Fruit fly (Drosophila melanogaster) whole organism, embryonic: ENCODE measurements around the gene COX7AL.

Experiments
- B-H2 ChIP-seq: fragments of 200-800 bp; sonication (Bioruptor generic); optimal IDR thresholded peaks from 2 replicates; lab custom pipeline; 2018; ENCODE audit warnings: missing biosample characterization, mild to moderate bottlenecking, missing genetic modification characterization
- CG11560 ChIP-seq: fragments of 200-800 bp; sonication (Bioruptor generic); IDR thresholded peaks from 3 replicates; pipeline ENCODE4 v1.3.6; 2022; ENCODE audit warnings: missing biosample characterization, missing genetic modification characterization
- CG12155 ChIP-seq: fragments of 200-800 bp; sonication (Bioruptor generic); optimal IDR thresholded peaks from 3 replicates; lab custom pipeline; 2016; ENCODE audit warnings: missing biosample characterization, missing genetic modification characterization
- CG1233 ChIP-seq: fragments of 200-800 bp; sonication (Bioruptor generic); optimal IDR thresholded peaks from 4 replicates; lab custom pipeline; 2018; ENCODE audit warnings: missing biosample characterization, mild to moderate bottlenecking, missing genetic modification characterization
- CG13287 ChIP-seq: fragments of 200-800 bp; sonication (Bioruptor generic); IDR thresholded peaks from 2 replicates; pipeline ENCODE4 v1.3.6; 2022; ENCODE audit warnings: missing biosample characterization, missing genetic modification characterization; ENCODE audit not compliant: partially characterized antibody
- CG14014 ChIP-seq: fragments of 200-800 bp; sonication (Bioruptor generic); IDR thresholded peaks from 2 replicates; pipeline ENCODE4 v1.3.6; 2022; ENCODE audit warnings: missing biosample characterization, missing genetic modification characterization
- CG16813 ChIP-seq: fragments of 200-800 bp; sonication (Bioruptor generic); IDR thresholded peaks from 3 replicates; pipeline ENCODE4 v1.3.6; 2022; ENCODE audit warnings: missing biosample characterization, missing genetic modification characterization; ENCODE audit not compliant: partially characterized antibody
- CG17912 ChIP-seq: fragments of 200-800 bp; sonication (Bioruptor generic); optimal IDR thresholded peaks from 2 replicates; lab custom pipeline; 2018; ENCODE audit warnings: missing biosample characterization, mild to moderate bottlenecking, missing genetic modification characterization
- CG30020 ChIP-seq: fragments of 200-800 bp; optimal IDR thresholded peaks from 2 replicates; lab custom pipeline; 2019; ENCODE audit warnings: missing biosample characterization, mild to moderate bottlenecking, missing genetic modification characterization, moderate library complexity
- CG30403 ChIP-seq: fragments of 200-800 bp; sonication (Bioruptor generic); optimal IDR thresholded peaks from 3 replicates; lab custom pipeline; 2016; ENCODE audit warnings: missing biosample characterization, missing genetic modification characterization
- CG31441 ChIP-seq: fragments of 200-800 bp; sonication (Bioruptor generic); IDR thresholded peaks from 2 replicates; pipeline ENCODE4 v1.3.6; 2022; ENCODE audit warnings: missing biosample characterization, missing genetic modification characterization
- CG3995 ChIP-seq: fragments of 200-800 bp; sonication (Bioruptor generic); optimal IDR thresholded peaks from 3 replicates; lab custom pipeline; 2016; ENCODE audit warnings: missing biosample characterization, missing genetic modification characterization
- CG43689 ChIP-seq: fragments of 200-800 bp; sonication (Bioruptor generic); IDR thresholded peaks from 2 replicates; pipeline ENCODE4 v1.3.6; 2022; ENCODE audit warnings: missing biosample characterization, missing genetic modification characterization
- CG6791 ChIP-seq: fragments of 200-800 bp; sonication (Bioruptor generic); IDR thresholded peaks from 3 replicates; pipeline ENCODE4 v1.3.6; 2022; ENCODE audit warnings: missing biosample characterization, missing genetic modification characterization; ENCODE audit not compliant: partially characterized antibody
- CG7786 ChIP-seq: fragments of 200-800 bp; sonication (Bioruptor generic); optimal IDR thresholded peaks from 2 replicates; lab custom pipeline; 2016; ENCODE audit warnings: missing biosample characterization, missing genetic modification characterization
- Dek ChIP-seq: fragments of 200-800 bp; sonication (Bioruptor generic); optimal IDR thresholded peaks from 3 replicates; lab custom pipeline; 2019; ENCODE audit warnings: missing biosample characterization, mild to moderate bottlenecking, missing genetic modification characterization, moderate library complexity
- Gsc ChIP-seq: fragments of 200-800 bp; sonication (Bioruptor generic); IDR thresholded peaks from 2 replicates; pipeline ENCODE4 v1.3.6; 2022; ENCODE audit warnings: missing biosample characterization, missing genetic modification characterization
- HmgD ChIP-seq: fragments of 200-800 bp; sonication (Bioruptor generic); optimal IDR thresholded peaks from 3 replicates; lab custom pipeline; 2016; ENCODE audit warnings: missing biosample characterization, missing genetic modification characterization
- MBD-R2 ChIP-seq: fragments of 200-800 bp; sonication (Bioruptor generic); IDR thresholded peaks from 2 replicates; pipeline ENCODE4 v1.3.6; 2022; ENCODE audit warnings: missing biosample characterization, missing genetic modification characterization
- Mrtf ChIP-seq: fragments of 200-800 bp; sonication (Bioruptor generic); IDR thresholded peaks from 3 replicates; pipeline ENCODE4 v1.3.6; 2022; ENCODE audit warnings: missing biosample characterization, missing genetic modification characterization
- NC2β ChIP-seq: fragments of 200-800 bp; sonication (Bioruptor generic); optimal IDR thresholded peaks from 2 replicates; lab custom pipeline; 2016; ENCODE audit warnings: missing biosample characterization, missing genetic modification characterization
- Spps ChIP-seq: fragments of 200-800 bp; sonication (Bioruptor generic); optimal IDR thresholded peaks from 2 replicates; lab custom pipeline; 2018; ENCODE audit warnings: missing biosample characterization, mild to moderate bottlenecking, missing genetic modification characterization
- Sry-β ChIP-seq: fragments of 200-800 bp; sonication (Bioruptor generic); optimal IDR thresholded peaks from 2 replicates; lab custom pipeline; 2018; ENCODE audit warnings: missing biosample characterization, mild to moderate bottlenecking, missing genetic modification characterization, moderate library complexity
- Vsx1 ChIP-seq: fragments of 200-800 bp; sonication (Bioruptor generic); optimal IDR thresholded peaks from 2 replicates; lab custom pipeline; 2017; ENCODE audit warnings: missing biosample characterization, mild to moderate bottlenecking, missing genetic modification characterization, missing genetic modification reagents
- YL-1 ChIP-seq: fragments of 200-800 bp; sonication (Bioruptor generic); optimal IDR thresholded peaks from 3 replicates; lab custom pipeline; 2017; ENCODE audit warnings: missing biosample characterization, mild to moderate bottlenecking, missing genetic modification characterization
- ci ChIP-seq: fragments of 200-800 bp; sonication (Bioruptor generic); IDR thresholded peaks from 3 replicates; pipeline ENCODE4 v1.3.6; 2022; ENCODE audit warnings: missing biosample characterization, missing genetic modification characterization
- dan ChIP-seq: fragments of 200-800 bp; sonication (Bioruptor generic); IDR thresholded peaks from 2 replicates; pipeline ENCODE4 v1.3.6; 2022; ENCODE audit warnings: missing biosample characterization, missing genetic modification characterization
- dmrt99B ChIP-seq: fragments of 200-800 bp; sonication (Bioruptor generic); optimal IDR thresholded peaks from 2 replicates; lab custom pipeline; 2018; ENCODE audit warnings: missing biosample characterization, mild to moderate bottlenecking, missing genetic modification characterization, moderate library complexity
- dpn ChIP-seq, 2 experiments: fragments of 200-800 bp; sonication (Bioruptor generic); optimal IDR thresholded peaks; 3 replicates each; lab custom pipeline; 2016; ENCODE audit warnings: missing biosample characterization in 2 of 2, missing genetic modification characterization in 2 of 2
- eve ChIP-seq, 2 experiments: fragments of >200 bp; optimal IDR thresholded peaks; 2 replicates each; lab custom pipeline; 2017; ENCODE audit warnings: missing biosample characterization in 2 of 2, missing genetic modification characterization in 2 of 2
- gfzf ChIP-seq: fragments of 200-800 bp; sonication (Bioruptor generic); optimal IDR thresholded peaks from 2 replicates; lab custom pipeline; 2016; ENCODE audit warnings: missing biosample characterization, mild to moderate bottlenecking, missing genetic modification characterization, moderate library complexity
- grn ChIP-seq: fragments of 200-800 bp; sonication (Bioruptor generic); optimal IDR thresholded peaks from 3 replicates; lab custom pipeline; 2017; ENCODE audit warnings: missing biosample characterization, missing genetic modification characterization
- gsb-n ChIP-seq: fragments of 200-800 bp; sonication (Bioruptor generic); optimal IDR thresholded peaks from 3 replicates; lab custom pipeline; 2018; ENCODE audit warnings: missing biosample characterization, mild to moderate bottlenecking, missing genetic modification characterization
- ham ChIP-seq: fragments of 200-800 bp; sonication (Bioruptor generic); IDR thresholded peaks from 2 replicates; pipeline ENCODE4 v1.3.6; 2022; ENCODE audit warnings: missing biosample characterization, missing genetic modification characterization
- jigr1 ChIP-seq: fragments of 200-800 bp; sonication (Bioruptor generic); IDR thresholded peaks from 3 replicates; pipeline ENCODE4 v1.3.6; 2022; ENCODE audit warnings: missing biosample characterization, missing genetic modification characterization
- lola ChIP-seq, 3 experiments: fragments of >200 bp in 2 of 3; fragments of 200-800 bp in 1 of 3; sonication (Bioruptor generic) in 1 of 3; optimal IDR thresholded peaks; 2 replicates each; lab custom pipeline; 2017 to 2019; ENCODE audit warnings: missing biosample characterization in 3 of 3, missing genetic modification characterization in 3 of 3, mild to moderate bottlenecking in 1 of 3, moderate library complexity in 1 of 3
- nom ChIP-seq: fragments of 200-800 bp; sonication (Bioruptor generic); optimal IDR thresholded peaks from 2 replicates; lab custom pipeline; 2017; ENCODE audit warnings: missing biosample characterization, missing genetic modification characterization, mild to moderate bottlenecking, moderate library complexity, missing genetic modification reagents
- org-1 ChIP-seq: fragments of 200-800 bp; sonication (Bioruptor generic); optimal IDR thresholded peaks from 2 replicates; lab custom pipeline; 2017; ENCODE audit warnings: missing biosample characterization, missing genetic modification characterization
- pb ChIP-seq: fragments of 200-800 bp; sonication (Bioruptor generic); optimal IDR thresholded peaks from 3 replicates; lab custom pipeline; 2016; ENCODE audit warnings: missing biosample characterization, missing genetic modification characterization
- peb ChIP-seq: fragments of 200-800 bp; sonication (Bioruptor generic); IDR thresholded peaks from 2 replicates; pipeline ENCODE4 v1.3.6; 2022; ENCODE audit warnings: missing biosample characterization, missing genetic modification characterization
- pfk ChIP-seq: fragments of 200-800 bp; sonication (Bioruptor generic); optimal IDR thresholded peaks from 2 replicates; lab custom pipeline; 2018; ENCODE audit warnings: missing biosample characterization, mild to moderate bottlenecking, missing genetic modification characterization, moderate library complexity
- pnt ChIP-seq: fragments of 200-800 bp; sonication (Bioruptor generic); optimal IDR thresholded peaks from 3 replicates; lab custom pipeline; 2016; ENCODE audit warnings: missing biosample characterization, missing genetic modification characterization
- prd ChIP-seq, 3 experiments: fragments of >200 bp in 2 of 3; fragments of 200-800 bp in 1 of 3; sonication (Bioruptor generic) in 1 of 3; optimal IDR thresholded peaks in 2 of 3; IDR thresholded peaks in 1 of 3; 2 replicates in 2 of 3; 3 replicates in 1 of 3; pipeline versions ENCODE4 v1.3.6 to Lab custom; 2017 to 2022; ENCODE audit warnings: missing biosample characterization in 1 of 3, missing genetic modification characterization in 1 of 3
- ranshi ChIP-seq: fragments of 200-800 bp; sonication (Bioruptor generic); IDR thresholded peaks from 2 replicates; pipeline ENCODE4 v1.3.6; 2022; ENCODE audit warnings: missing biosample characterization, missing genetic modification characterization
- rib ChIP-seq: fragments of 200-800 bp; sonication (Bioruptor generic); IDR thresholded peaks from 2 replicates; pipeline ENCODE4 v1.3.6; 2022; ENCODE audit warnings: missing biosample characterization, missing genetic modification characterization
- sens-2 ChIP-seq: fragments of 200-800 bp; sonication (Bioruptor generic); IDR thresholded peaks from 2 replicates; pipeline ENCODE4 v1.3.6; 2022; ENCODE audit warnings: missing biosample characterization, missing genetic modification characterization
- shn ChIP-seq: fragments of 200-800 bp; sonication (Bioruptor generic); optimal IDR thresholded peaks from 3 replicates; lab custom pipeline; 2016; ENCODE audit warnings: missing biosample characterization, missing genetic modification characterization
- sqz ChIP-seq: fragments of 200-800 bp; sonication (Bioruptor generic); optimal IDR thresholded peaks from 3 replicates; lab custom pipeline; 2018; ENCODE audit warnings: missing biosample characterization, mild to moderate bottlenecking, missing genetic modification characterization
- tup ChIP-seq: fragments of 200-800 bp; sonication (Bioruptor generic); optimal IDR thresholded peaks from 2 replicates; lab custom pipeline; 2016; ENCODE audit warnings: missing biosample characterization, mild to moderate bottlenecking, missing genetic modification characterization, moderate library complexity
- z ChIP-seq: fragments of 200-800 bp; sonication (Bioruptor generic); IDR thresholded peaks from 3 replicates; pipeline ENCODE4 v1.3.6; 2022; ENCODE audit warnings: missing biosample characterization, missing genetic modification characterization

The COX7AL gene

DNA sequence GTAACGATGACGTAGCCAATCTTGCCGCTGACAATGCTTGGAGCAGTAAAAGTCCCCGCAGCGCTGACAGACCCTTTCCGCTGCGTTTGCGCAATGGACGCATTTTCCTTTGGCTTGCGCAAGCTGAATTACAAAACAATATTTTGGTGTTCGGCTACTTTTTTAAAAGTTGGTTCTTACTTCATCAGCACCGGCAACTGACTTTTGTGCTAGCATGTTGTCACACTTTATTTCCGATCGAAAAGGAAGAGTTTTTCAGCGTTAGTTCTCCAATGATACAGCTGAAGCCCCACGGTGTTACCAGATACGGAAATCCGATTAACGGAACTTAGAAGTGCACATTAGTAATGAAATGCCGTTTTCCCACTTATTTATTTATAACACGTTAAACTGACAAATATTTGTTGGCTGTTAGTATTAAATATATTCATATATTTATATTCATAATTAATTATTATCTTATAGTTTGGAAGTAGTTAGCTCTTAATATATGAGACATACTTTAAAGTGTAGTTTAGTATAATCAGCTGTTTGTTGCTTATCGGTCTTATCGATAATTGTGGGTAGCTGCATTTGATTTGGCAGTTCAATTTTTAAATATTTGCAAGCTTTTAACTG lies 18.9 kb downstream of the COX7AL start, which contains the start of the genes Veneno and CG7963:
Gene Veneno (minus strand): TSS at position 296 of the 618 bp plus-strand sequence.
Gene CG7963 (plus strand): TSS at position 568 of the 618 bp plus-strand sequence.
- no peak for TF ChIP-seq CG6791 (GFP tag; lab: Robert Waterston, UW)
- TF ChIP-seq YL-1 (GFP tag; lab: Kevin White, UChicago) = peak; percentile 20
- no peak for TF ChIP-seq sens-2
- TF ChIP-seq dpn (GFP tag; optimal IDR thresholded peaks at IDR 0.05; lab: Kevin White, UChicago) = peak in 1 of 2 experiments; percentile 39
- TF ChIP-seq CG7786 (GFP tag; lab: Kevin White, UChicago) = no peak
- no peak for TF ChIP-seq ham (GFP tag; lab: Robert Waterston, UW)
- TF ChIP-seq dmrt99B (tag; lab: Kevin White, UChicago) = no peak
- TF ChIP-seq B-H2 = no peak
- no peak for TF ChIP-seq CG11560
- TF ChIP-seq jigr1 = no peak
- TF ChIP-seq sqz = no peak
- TF ChIP-seq CG3995 (GFP tag; lab: Kevin White, UChicago) = no peak
- peak; percentile 93 for TF ChIP-seq CG30020 (tag; lab: Kevin White, UChicago)
- TF ChIP-seq gfzf (GFP tag; lab: Kevin White, UChicago) = peak; percentile 69
- TF ChIP-seq CG16813 (GFP tag; lab: Robert Waterston, UW) = no peak; the same call in 2 of the 3 replicates
- TF ChIP-seq peb (GFP tag; lab: Robert Waterston, UW) = no peak
- TF ChIP-seq Dek (tag; lab: Kevin White, UChicago) = peak; percentile 5
- peak; percentile 20 for TF ChIP-seq Sry-β (GFP tag; lab: Kevin White, UChicago)
- TF ChIP-seq CG13287 = no peak
- TF ChIP-seq CG30403 = no peak
- no peak for TF ChIP-seq Mrtf (GFP tag; lab: Robert Waterston, UW)
- TF ChIP-seq Gsc = no peak
- no peak for TF ChIP-seq CG17912 (GFP tag; lab: Kevin White, UChicago)
- TF ChIP-seq ci = no peak
- no peak for TF ChIP-seq nom (GFP tag; lab: Kevin White, UChicago)
- TF ChIP-seq CG31441 (GFP tag; lab: Robert Waterston, UW) = no peak; the same call in 1 of the 2 replicates
- TF ChIP-seq MBD-R2 = peak; percentile 60
- TF ChIP-seq pfk (GFP tag; lab: Kevin White, UChicago) = no peak
- no peak for TF ChIP-seq shn
- TF ChIP-seq org-1 (GFP tag; lab: Kevin White, UChicago) = no peak
- TF ChIP-seq CG1233 (GFP tag; lab: Kevin White, UChicago) = no peak
- TF ChIP-seq dan = no peak
- no peak for TF ChIP-seq CG12155 (GFP tag; lab: Kevin White, UChicago)
- TF ChIP-seq tup (GFP tag; lab: Kevin White, UChicago) = no peak
- TF ChIP-seq CG14014 (GFP tag; lab: Robert Waterston, UW) = no peak
- no peak for TF ChIP-seq z (GFP tag; lab: Robert Waterston, UW)
- TF ChIP-seq pb (GFP tag; lab: Kevin White, UChicago) = no peak
- no peak for TF ChIP-seq rib
- TF ChIP-seq Vsx1 (GFP tag; lab: Kevin White, UChicago) = no peak
- no peak for TF ChIP-seq ranshi (GFP tag; lab: Robert Waterston, UW)
- TF ChIP-seq grn (GFP tag; lab: Kevin White, UChicago) = no peak
- no peak for TF ChIP-seq eve (GFP tag; optimal IDR thresholded peaks at IDR 0.05; lab: Kevin White, UChicago)
- no peak for TF ChIP-seq NC2β (GFP tag; lab: Kevin White, UChicago)
- TF ChIP-seq HmgD (GFP tag; lab: Kevin White, UChicago) = no peak
- TF ChIP-seq CG43689 (GFP tag; lab: Robert Waterston, UW) = no peak
- TF ChIP-seq prd (optimal IDR thresholded peaks at IDR 0.05; lab: Kevin White, UChicago) = no peak
- TF ChIP-seq prd (GFP tag; IDR thresholded peaks at IDR 0.05; lab: Robert Waterston, UW) = peak; percentile 26; the same call in 1 of the 3 replicates
- peak; percentile 29 for TF ChIP-seq gsb-n
- peak in 2 of 3 experiments; percentile 19 to 79 for TF ChIP-seq lola (GFP tag; optimal IDR thresholded peaks at IDR 0.05; lab: Kevin White, UChicago)
- TF ChIP-seq pnt (GFP tag; lab: Kevin White, UChicago) = no peak
- no peak for TF ChIP-seq Spps (tag; lab: Kevin White, UChicago)
